Worm (Caenorhabditis elegans) whole organism, young adult: ENCODE measurements around the gene eol-1.
A peak's percentile ranks its signal among the peaks of the same experiment; 100 is the strongest.

ENCODE experiments used
- B0019.2 ChIP-seq: fragments of 200-800 bp; sonication (Bioruptor generic); conservative IDR thresholded peaks from 2 replicates; pipeline ENCODE4 v1.3.6; 2022; ENCODE audit warnings: missing genetic modification reagents, missing genetic modification characterization, missing compliant biosample characterization
- B0261.1 ChIP-seq: sonication (generic microtip); optimal IDR thresholded peaks from 2 replicates; lab custom pipeline; 2016; ENCODE audit warnings: mild to moderate bottlenecking, missing genetic modification characterization, moderate library complexity, missing compliant biosample characterization
- D2030.7 ChIP-seq: fragments of 200-800 bp; sonication (Bioruptor generic); IDR thresholded peaks from 2 replicates; pipeline ENCODE4 v1.3.6; 2022; ENCODE audit warnings: missing genetic modification reagents, missing genetic modification characterization, missing compliant biosample characterization
- F37B4.10 ChIP-seq: fragments of 200-800 bp; sonication (Bioruptor generic); IDR thresholded peaks from 2 replicates; pipeline ENCODE4 v1.3.6; 2022; ENCODE audit warnings: missing genetic modification characterization, missing compliant biosample characterization
- F57A8.1 ChIP-seq: fragments of 200-800 bp; sonication (Bioruptor generic); optimal IDR thresholded peaks from 2 replicates; lab custom pipeline; 2018; ENCODE audit warnings: mild to moderate bottlenecking, missing genetic modification characterization, moderate library complexity, missing compliant biosample characterization
- K12H6.12 ChIP-seq: fragments of 200-800 bp; sonication (Bioruptor generic); optimal IDR thresholded peaks from 2 replicates; lab custom pipeline; 2018; ENCODE audit warnings: mild to moderate bottlenecking, missing genetic modification characterization, missing compliant biosample characterization
- T26A5.8 ChIP-seq: sonication (generic microtip); optimal IDR thresholded peaks from 2 replicates; lab custom pipeline; 2016; ENCODE audit warnings: missing genetic modification characterization, missing compliant biosample characterization
- Y53G8AR.9 ChIP-seq: fragments of 200-800 bp; sonication (Bioruptor generic); conservative IDR thresholded peaks from 2 replicates; pipeline ENCODE4 v1.3.6; 2022; ENCODE audit warnings: missing genetic modification reagents, missing genetic modification characterization, missing compliant biosample characterization
- Y67H2A.10 ChIP-seq: fragments of 200-800 bp; sonication (Bioruptor generic); conservative IDR thresholded peaks from 2 replicates; pipeline ENCODE4 v1.3.6; 2022; ENCODE audit warnings: missing genetic modification reagents, missing genetic modification characterization, missing compliant biosample characterization
- ZK185.1 ChIP-seq: sonication (generic microtip); optimal IDR thresholded peaks from 2 replicates; lab custom pipeline; 2016; ENCODE audit warnings: mild to moderate bottlenecking, missing genetic modification characterization, missing compliant biosample characterization; ENCODE audit not compliant: poor library complexity, severe bottlenecking
- ama-1 ChIP-seq, 3 experiments: fragments of 150-350 bp in 1 of 3; sonication (generic microtip) in 2 of 3; optimal IDR thresholded peaks; 2 replicates each; lab custom pipeline; 2014 to 2018; ENCODE audit warnings: missing biosample characterization in 2 of 3, missing genetic modification characterization in 2 of 3, missing genetic modification reagents in 2 of 3
- attf-5 ChIP-seq: fragments of 200-800 bp; sonication (Bioruptor generic); optimal IDR thresholded peaks from 2 replicates; lab custom pipeline; 2018; ENCODE audit warnings: mild to moderate bottlenecking, missing genetic modification characterization, missing compliant biosample characterization
- bed-2 ChIP-seq: fragments of 200-800 bp; sonication (Bioruptor generic); IDR thresholded peaks from 2 replicates; pipeline ENCODE4 v1.3.6; 2022; ENCODE audit warnings: missing genetic modification reagents, missing genetic modification characterization, missing compliant biosample characterization
- ccch-3 ChIP-seq: fragments of 200-800 bp; sonication (Bioruptor generic); optimal IDR thresholded peaks from 2 replicates; lab custom pipeline; 2018; ENCODE audit warnings: mild to moderate bottlenecking, missing genetic modification characterization, missing compliant biosample characterization
- cebp-1 ChIP-seq, 2 experiments: fragments of 200-800 bp in 1 of 2; sonication (Bioruptor generic) in 1 of 2; sonication (generic microtip) in 1 of 2; IDR thresholded peaks in 1 of 2; optimal IDR thresholded peaks in 1 of 2; 2 replicates each; pipeline versions ENCODE4 v1.3.6 to Lab custom; 2017 to 2022; ENCODE audit warnings: missing compliant biosample characterization in 2 of 2, missing genetic modification characterization in 2 of 2, mild to moderate bottlenecking in 1 of 2, missing genetic modification reagents in 1 of 2, moderate library complexity in 1 of 2
- ceh-40 ChIP-seq: fragments of 200-800 bp; sonication (Bioruptor generic); IDR thresholded peaks from 2 replicates; pipeline ENCODE4 v1.3.6; 2022; ENCODE audit warnings: missing genetic modification characterization, missing compliant biosample characterization
- die-1 ChIP-seq: sonication (generic microtip); optimal IDR thresholded peaks from 2 replicates; lab custom pipeline; 2016; ENCODE audit warnings: missing genotype, mild to moderate bottlenecking, missing genetic modification characterization, missing compliant biosample characterization
- dox-1 ChIP-seq: fragments of 200-800 bp; sonication (Bioruptor generic); IDR thresholded peaks from 2 replicates; pipeline ENCODE4 v1.3.6; 2022; ENCODE audit warnings: missing genetic modification reagents, missing genetic modification characterization, missing compliant biosample characterization
- egl-44 ChIP-seq: fragments of 200-800 bp; sonication (Bioruptor generic); IDR thresholded peaks from 2 replicates; pipeline ENCODE4 v1.3.6; 2022; ENCODE audit warnings: missing genetic modification reagents, missing genetic modification characterization, missing compliant biosample characterization
- egrh-3 ChIP-seq: fragments of 200-800 bp; sonication (Bioruptor generic); IDR thresholded peaks from 2 replicates; pipeline ENCODE4 v1.3.6; 2022; ENCODE audit warnings: missing genetic modification reagents, missing genetic modification characterization, missing compliant biosample characterization
- ekl-4 ChIP-seq: fragments of 200-800 bp; sonication (Bioruptor generic); IDR thresholded peaks from 2 replicates; pipeline ENCODE4 v1.3.6; 2022; ENCODE audit warnings: missing genetic modification reagents, missing genetic modification characterization, missing compliant biosample characterization
- gei-17 ChIP-seq: fragments of 200-800 bp; sonication (Bioruptor generic); optimal IDR thresholded peaks from 2 replicates; lab custom pipeline; 2018; ENCODE audit warnings: mild to moderate bottlenecking, missing genetic modification characterization, missing compliant biosample characterization
- him-1 ChIP-seq: sonication (generic microtip); optimal IDR thresholded peaks from 2 replicates; lab custom pipeline; 2016; ENCODE audit warnings: missing genotype, missing genetic modification reagents, missing genetic modification characterization, missing compliant biosample characterization
- hmg-1.2 ChIP-seq: fragments of 200-800 bp; sonication (Bioruptor generic); IDR thresholded peaks from 2 replicates; pipeline ENCODE4 v1.3.6; 2022; ENCODE audit warnings: missing genetic modification reagents, missing genetic modification characterization, missing compliant biosample characterization
- lag-1 ChIP-seq: fragments of 200-800 bp; sonication (Bioruptor generic); IDR thresholded peaks from 2 replicates; pipeline ENCODE4 v1.3.6; 2022; ENCODE audit warnings: missing genetic modification reagents, missing genetic modification characterization, missing compliant biosample characterization
- let-607 ChIP-seq, 2 experiments: fragments of 200-800 bp in 1 of 2; sonication (Bioruptor generic) in 1 of 2; sonication (generic microtip) in 1 of 2; optimal IDR thresholded peaks; 2 replicates each; lab custom pipeline; 2016 to 2018; ENCODE audit warnings: mild to moderate bottlenecking in 2 of 2, missing compliant biosample characterization in 2 of 2, missing genetic modification characterization in 2 of 2, moderate library complexity in 2 of 2, missing genotype in 1 of 2
- lin-35 ChIP-seq, 3 experiments: fragments of 150-350 bp in 2 of 3; sonication (generic microtip) in 1 of 3; optimal IDR thresholded peaks; 2 replicates each; lab custom pipeline; 2014 to 2018; ENCODE audit warnings: missing biosample characterization in 3 of 3, missing genetic modification characterization in 3 of 3, missing genetic modification reagents in 3 of 3
- lsy-27 ChIP-seq: sonication (generic microtip); optimal IDR thresholded peaks from 2 replicates; lab custom pipeline; 2017; ENCODE audit warnings: missing genetic modification characterization, mild to moderate bottlenecking, missing compliant biosample characterization, antibody characterized with exemption, missing genotype, borderline replicate concordance; ENCODE audit not compliant: insufficient read depth
- madf-10 ChIP-seq: sonication (generic microtip); optimal IDR thresholded peaks from 2 replicates; lab custom pipeline; 2016; ENCODE audit warnings: mild to moderate bottlenecking, missing genetic modification characterization, missing compliant biosample characterization
- madf-3 ChIP-seq: fragments of 200-800 bp; sonication (Bioruptor generic); IDR thresholded peaks from 2 replicates; pipeline ENCODE4 v1.3.6; 2022; ENCODE audit warnings: missing genetic modification reagents, missing genetic modification characterization, missing compliant biosample characterization
- madf-6 ChIP-seq: fragments of 200-800 bp; sonication (Bioruptor generic); IDR thresholded peaks from 2 replicates; pipeline ENCODE4 v1.3.6; 2022; ENCODE audit warnings: missing genetic modification reagents, missing genetic modification characterization, missing compliant biosample characterization
- madf-8 ChIP-seq: fragments of 200-800 bp; sonication (Bioruptor generic); conservative IDR thresholded peaks from 2 replicates; pipeline ENCODE4 v1.3.6; 2022; ENCODE audit warnings: missing genetic modification reagents, missing genetic modification characterization, missing compliant biosample characterization
- mcd-1 ChIP-seq: fragments of 200-800 bp; sonication (Bioruptor generic); IDR thresholded peaks from 2 replicates; pipeline ENCODE4 v1.3.6; 2022; ENCODE audit warnings: missing genetic modification reagents, missing genetic modification characterization, missing compliant biosample characterization
- nfya-2 ChIP-seq: fragments of 200-800 bp; sonication (Bioruptor generic); IDR thresholded peaks from 2 replicates; pipeline ENCODE4 v1.3.6; 2022; ENCODE audit warnings: missing genetic modification reagents, missing genetic modification characterization, missing compliant biosample characterization
- nhr-179 ChIP-seq: sonication (generic microtip); optimal IDR thresholded peaks from 2 replicates; lab custom pipeline; 2016; ENCODE audit warnings: mild to moderate bottlenecking, missing genetic modification characterization, missing compliant biosample characterization
- repo-1 ChIP-seq: sonication (generic microtip); optimal IDR thresholded peaks from 2 replicates; lab custom pipeline; 2017; ENCODE audit warnings: mild to moderate bottlenecking, missing genetic modification characterization, missing compliant biosample characterization
- rpc-1 ChIP-seq, 2 experiments: fragments of 150-350 bp in 1 of 2; sonication (generic microtip) in 1 of 2; optimal IDR thresholded peaks; 2 replicates each; lab custom pipeline; 2014 to 2018; ENCODE audit warnings: missing biosample characterization in 1 of 2, missing genetic modification characterization in 1 of 2, missing genetic modification reagents in 1 of 2, missing genotype in 1 of 2
- sdz-38 ChIP-seq: sonication (generic microtip); optimal IDR thresholded peaks from 2 replicates; lab custom pipeline; 2016; ENCODE audit warnings: missing genotype, missing genetic modification characterization, missing compliant biosample characterization
- snpc-1.3 ChIP-seq: sonication (generic microtip); optimal IDR thresholded peaks from 2 replicates; lab custom pipeline; 2017; ENCODE audit warnings: missing genetic modification characterization, mild to moderate bottlenecking, missing compliant biosample characterization, antibody characterized with exemption, moderate library complexity, missing genotype, missing genetic modification reagents; ENCODE audit not compliant: insufficient read depth
- snpc-4 ChIP-seq, 5 experiments: fragments of 150-350 bp in 1 of 5; sonication (generic microtip) in 4 of 5; optimal IDR thresholded peaks; 2 replicates each; lab custom pipeline; 2014 to 2018; ENCODE audit warnings: missing genetic modification characterization in 5 of 5, missing biosample characterization in 3 of 5, antibody characterized with exemption in 2 of 5, mild to moderate bottlenecking in 2 of 5, missing compliant biosample characterization in 2 of 5, missing genotype in 2 of 5, moderate library complexity in 2 of 5, missing genetic modification reagents in 1 of 5
- somi-1 ChIP-seq: fragments of 200-800 bp; sonication (Bioruptor generic); optimal IDR thresholded peaks from 2 replicates; lab custom pipeline; 2018; ENCODE audit warnings: mild to moderate bottlenecking, missing genetic modification characterization, missing compliant biosample characterization
- unc-62 ChIP-seq: fragments of 150-350 bp; optimal IDR thresholded peaks from 2 replicates; lab custom pipeline; 2014; ENCODE audit warnings: missing biosample characterization, missing genetic modification reagents, missing genetic modification characterization
- zfh-2 ChIP-seq: fragments of 200-800 bp; sonication (Bioruptor generic); conservative IDR thresholded peaks from 2 replicates; pipeline ENCODE4 v1.3.6; 2022; ENCODE audit warnings: missing genetic modification reagents, missing genetic modification characterization, missing compliant biosample characterization
- zim-3 ChIP-seq: sonication (generic microtip); optimal IDR thresholded peaks from 2 replicates; lab custom pipeline; 2017; ENCODE audit warnings: mild to moderate bottlenecking, missing genetic modification characterization, moderate library complexity, missing compliant biosample characterization
- ztf-25 ChIP-seq: fragments of 200-800 bp; sonication (Bioruptor generic); IDR thresholded peaks from 2 replicates; pipeline ENCODE4 v1.3.6; 2022; ENCODE audit warnings: missing genetic modification reagents, missing genetic modification characterization, missing compliant biosample characterization
- ztf-26 ChIP-seq: sonication (generic microtip); optimal IDR thresholded peaks from 2 replicates; lab custom pipeline; 2017; ENCODE audit warnings: missing genetic modification characterization, missing compliant biosample characterization

The eol-1 gene

DNA sequence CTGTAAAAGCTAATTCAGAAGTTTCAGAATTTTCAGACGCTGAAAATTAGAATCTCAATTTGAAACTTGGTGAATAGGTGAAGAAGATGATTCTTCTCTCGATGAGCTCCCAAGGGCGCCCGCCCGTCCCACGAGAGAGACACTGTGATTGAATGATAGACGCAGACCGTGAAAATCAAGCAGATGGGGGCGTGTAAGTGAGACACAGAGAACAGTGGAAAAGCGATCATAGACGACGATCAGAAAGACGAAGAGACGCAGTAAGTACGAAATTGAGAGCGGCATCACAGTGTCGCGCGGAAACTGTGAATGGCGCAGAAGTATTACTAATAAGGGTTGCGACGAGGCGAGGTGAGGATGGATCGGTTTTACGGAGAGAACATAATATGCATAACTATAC, 21.7 kb upstream of the eol-1 start:
- no peak for TF ChIP-seq sdz-38 (tag; lab: Kevin White, UChicago)
- no peak for TF ChIP-seq D2030.7 (GFP tag; lab: Robert Waterston, UW)
- TF ChIP-seq ztf-25 = 0 out of 2 replicates have a peak, but pooled peaks have one; percentile 53
- TF ChIP-seq unc-62 (GFP tag; lab: Kevin White, UChicago) = no peak
- TF ChIP-seq F37B4.10 = no peak
- TF ChIP-seq madf-8 = no peak
- TF ChIP-seq somi-1 (GFP tag; lab: Kevin White, UChicago) = no peak
- no peak for TF ChIP-seq B0261.1 (tag; lab: Kevin White, UChicago)
- TF ChIP-seq Y67H2A.10 (GFP tag; lab: Robert Waterston, UW) = no peak
- TF ChIP-seq snpc-1.3 (tag; lab: Kevin White, UChicago) = no peak
- no peak for TF ChIP-seq F57A8.1 (GFP tag; lab: Kevin White, UChicago)
- no peak for TF ChIP-seq bed-2 (GFP tag; lab: Robert Waterston, UW)
- TF ChIP-seq madf-6 (GFP tag; lab: Robert Waterston, UW) = no peak
- no peak for TF ChIP-seq Y53G8AR.9 (GFP tag; lab: Robert Waterston, UW)
- TF ChIP-seq dox-1 (GFP tag; lab: Robert Waterston, UW) = no peak
- TF ChIP-seq hmg-1.2 (GFP tag; lab: Robert Waterston, UW) = peak; percentile 79; the same call in 1 of the 2 replicates
- TF ChIP-seq lag-1 (GFP tag; lab: Robert Waterston, UW) = no peak
- no peak for TF ChIP-seq attf-5
- TF ChIP-seq madf-10 (tag; lab: Kevin White, UChicago) = no peak
- TF ChIP-seq egrh-3 (GFP tag; lab: Robert Waterston, UW) = no peak
- TF ChIP-seq ama-1 (optimal IDR thresholded peaks at IDR 0.05; lab: Kevin White, UChicago) = no peak
- no peak for TF ChIP-seq ama-1 (GFP tag; optimal IDR thresholded peaks at IDR 0.05; lab: Kevin White, UChicago)
- no peak for TF ChIP-seq K12H6.12 (tag; lab: Kevin White, UChicago)
- TF ChIP-seq snpc-4 (GFP tag; optimal IDR thresholded peaks at IDR 0.05; lab: Kevin White, UChicago) = no peak
- TF ChIP-seq snpc-4 (tag; optimal IDR thresholded peaks at IDR 0.05; lab: Kevin White, UChicago) = no peak
- no peak for TF ChIP-seq ekl-4 (GFP tag; lab: Robert Waterston, UW)
- TF ChIP-seq B0019.2 (GFP tag; lab: Robert Waterston, UW) = no peak
- TF ChIP-seq cebp-1 (GFP tag; IDR thresholded peaks at IDR 0.05; lab: Robert Waterston, UW) = no peak
- peak; percentile 21 for TF ChIP-seq cebp-1 (tag; optimal IDR thresholded peaks at IDR 0.05; lab: Kevin White, UChicago)
- TF ChIP-seq nhr-179 (tag; lab: Kevin White, UChicago) = no peak
- TF ChIP-seq egl-44 (GFP tag; lab: Robert Waterston, UW) = no peak
- no peak for TF ChIP-seq nfya-2 (GFP tag; lab: Robert Waterston, UW)
- no peak for TF ChIP-seq ccch-3 (GFP tag; lab: Kevin White, UChicago)
- no peak for TF ChIP-seq lin-35 (GFP tag; optimal IDR thresholded peaks at IDR 0.05; lab: Kevin White, UChicago)
- no peak for TF ChIP-seq ceh-40
- no peak for TF ChIP-seq repo-1 (tag; lab: Kevin White, UChicago)
- TF ChIP-seq madf-3 (GFP tag; lab: Robert Waterston, UW) = 0 out of 2 replicates have a peak, but pooled peaks have one; percentile 7
- TF ChIP-seq gei-17 (GFP tag; lab: Kevin White, UChicago) = no peak
- no peak for TF ChIP-seq ZK185.1
- no peak for TF ChIP-seq lsy-27 (tag; lab: Kevin White, UChicago)
- TF ChIP-seq let-607 (tag; optimal IDR thresholded peaks at IDR 0.05; lab: Kevin White, UChicago) = no peak
- no peak for TF ChIP-seq T26A5.8
- 0 out of 2 replicates have a peak, but pooled peaks have one; percentile 29 for TF ChIP-seq zfh-2
- TF ChIP-seq zim-3 (tag; lab: Kevin White, UChicago) = no peak
- TF ChIP-seq ztf-26 (tag; lab: Kevin White, UChicago) = no peak
- peak; percentile 28; the same call in 1 of the 2 replicates for TF ChIP-seq mcd-1 (GFP tag; lab: Robert Waterston, UW)
- no peak for TF ChIP-seq rpc-1 (optimal IDR thresholded peaks at IDR 0.05; lab: Kevin White, UChicago)
- no peak for TF ChIP-seq rpc-1 (tag; optimal IDR thresholded peaks at IDR 0.05; lab: Kevin White, UChicago)
- no peak for TF ChIP-seq die-1 (tag; lab: Kevin White, UChicago)
- TF ChIP-seq him-1 = no peak
